Fruit fly (Drosophila melanogaster): Measurements from ENCODE around the gene CG15747.

DNA sequence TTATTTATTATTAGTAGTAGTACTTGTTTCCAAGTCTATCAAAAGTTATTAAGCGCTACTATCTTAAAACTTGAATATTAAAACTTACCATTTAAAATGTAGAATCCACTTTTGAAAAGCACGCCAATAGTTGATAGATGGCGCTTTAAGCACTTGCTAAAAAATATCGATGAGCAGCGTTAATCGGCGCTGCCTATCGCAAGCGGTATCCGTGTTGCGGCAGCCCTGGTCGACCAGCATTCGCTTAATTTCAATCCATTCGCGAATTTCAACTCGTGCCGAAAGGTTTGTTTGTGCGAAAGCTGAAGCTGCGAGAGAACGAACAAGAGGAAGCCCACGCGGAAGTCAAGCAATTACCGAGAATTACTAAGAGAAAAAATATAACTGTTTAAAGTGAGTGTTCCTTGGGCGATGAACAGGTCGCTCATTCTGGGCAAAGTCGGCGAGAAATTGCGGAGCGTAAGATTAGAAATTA, 8.5 kb upstream of the CG15747 start, which contains the start of gene Prx2:
- TF ChIP-seq salm (tag; optimal IDR thresholded peaks at IDR 0.05) (no peak), rib (GFP tag; IDR thresholded peaks at IDR 0.05) (peak; percentile 91), Six4 (GFP tag; optimal IDR thresholded peaks at IDR 0.05) (no peak)
